Worm (Caenorhabditis elegans) whole organism, L4 larva: ENCODE measurements around the gene F07C3.3.

Source experiments
- F49E8.2 ChIP-seq: sonication (generic microtip); optimal IDR thresholded peaks from 2 replicates; lab custom pipeline; 2016; ENCODE audit warnings: missing compliant biosample characterization, mild to moderate bottlenecking, missing genetic modification characterization, borderline replicate concordance
- Y75B8A.6 ChIP-seq: fragments of 200-800 bp; sonication (Bioruptor generic); IDR thresholded peaks from 2 replicates; pipeline ENCODE4 v1.3.6; 2022; ENCODE audit warnings: missing genetic modification reagents, missing genetic modification characterization, missing compliant biosample characterization
- aha-1 ChIP-seq: fragments of 150-350 bp; peaks from one replicate; lab custom pipeline; 2014; ENCODE audit warnings: missing biosample characterization, missing genetic modification characterization
- ama-1 ChIP-seq: fragments of 150-350 bp; optimal IDR thresholded peaks from 2 replicates; lab custom pipeline; 2014; ENCODE audit warnings: inconsistent platforms, mixed read lengths
- attf-4 ChIP-seq: sonication (generic microtip); optimal IDR thresholded peaks from 3 replicates; lab custom pipeline; 2017; ENCODE audit warnings: missing biosample characterization, missing genetic modification characterization
- ceh-20 ChIP-seq: fragments of 200-800 bp; sonication (Bioruptor generic); IDR thresholded peaks from 2 replicates; pipeline ENCODE4 v1.3.6; 2022; ENCODE audit warnings: missing genetic modification reagents, missing genetic modification characterization, missing compliant biosample characterization
- daf-16 ChIP-seq, 3 experiments: sonication (generic microtip); optimal IDR thresholded peaks; 2 replicates each; lab custom pipeline; 2016 to 2017; ENCODE audit warnings: missing genetic modification characterization in 3 of 3, missing genetic modification reagents in 3 of 3, mild to moderate bottlenecking in 2 of 3, missing compliant biosample characterization in 2 of 3, missing biosample characterization in 1 of 3, moderate library complexity in 1 of 3
- dmd-9 ChIP-seq: fragments of 200-800 bp; sonication (Bioruptor generic); IDR thresholded peaks from 2 replicates; pipeline ENCODE4 v1.3.6; 2022; ENCODE audit warnings: missing genetic modification reagents, missing genetic modification characterization, missing compliant biosample characterization
- duxl-1 ChIP-seq: sonication (generic microtip); optimal IDR thresholded peaks from 2 replicates; lab custom pipeline; 2016; ENCODE audit warnings: mild to moderate bottlenecking, missing genetic modification characterization, moderate library complexity, missing compliant biosample characterization; ENCODE audit not compliant: poor library complexity
- dve-1 ChIP-seq: sonication (generic microtip); optimal IDR thresholded peaks from 2 replicates; lab custom pipeline; 2017; ENCODE audit warnings: antibody characterized with exemption, mild to moderate bottlenecking, missing genetic modification characterization, missing compliant biosample characterization; ENCODE audit not compliant: insufficient read depth
- egl-43 ChIP-seq: fragments of 200-800 bp; sonication (Bioruptor generic); IDR thresholded peaks from 2 replicates; pipeline ENCODE4 v1.3.6; 2022; ENCODE audit warnings: missing genetic modification reagents, missing genetic modification characterization, missing compliant biosample characterization
- hif-1 ChIP-seq, 2 experiments: sonication (generic microtip); optimal IDR thresholded peaks; 2 replicates each; lab custom pipeline; 2016 to 2017; ENCODE audit warnings: missing compliant biosample characterization in 2 of 2, missing genetic modification characterization in 2 of 2, missing genetic modification reagents in 2 of 2, missing genotype in 2 of 2, mild to moderate bottlenecking in 1 of 2
- hlh-11 ChIP-seq: fragments of 200-800 bp; sonication (Bioruptor generic); optimal IDR thresholded peaks from 2 replicates; lab custom pipeline; 2018; ENCODE audit warnings: mild to moderate bottlenecking, missing genetic modification characterization, missing compliant biosample characterization
- hlh-30 ChIP-seq: sonication (generic microtip); optimal IDR thresholded peaks from 2 replicates; lab custom pipeline; 2017; ENCODE audit warnings: antibody characterized with exemption, mild to moderate bottlenecking, missing genetic modification characterization, missing compliant biosample characterization; ENCODE audit not compliant: insufficient read depth
- hmg-1.1 ChIP-seq: fragments of 200-800 bp; sonication (Bioruptor generic); IDR thresholded peaks from 2 replicates; pipeline ENCODE4 v1.3.6; 2022; ENCODE audit warnings: missing genetic modification reagents, missing genetic modification characterization, missing compliant biosample characterization
- lin-15B ChIP-seq: fragments of 150-350 bp; sonication (generic microtip); optimal IDR thresholded peaks from 3 replicates; lab custom pipeline; 2014; ENCODE audit warnings: missing biosample characterization, missing genetic modification characterization
- lsy-2 ChIP-seq, 2 experiments: fragments of 150-350 bp in 1 of 2; sonication (generic microtip) in 1 of 2; optimal IDR thresholded peaks; 2 replicates each; lab custom pipeline; 2014 to 2017; ENCODE audit warnings: missing biosample characterization in 2 of 2, missing genetic modification characterization in 2 of 2
- mdl-1 ChIP-seq, 2 experiments: fragments of 150-350 bp in 1 of 2; sonication (generic microtip) in 1 of 2; optimal IDR thresholded peaks; 2 replicates each; lab custom pipeline; 2014 to 2017; ENCODE audit warnings: missing biosample characterization in 2 of 2, missing genetic modification characterization in 2 of 2
- mxl-3 ChIP-seq: fragments of 200-800 bp; sonication (Bioruptor generic); optimal IDR thresholded peaks from 2 replicates; lab custom pipeline; 2018; ENCODE audit warnings: mild to moderate bottlenecking, missing genetic modification characterization, missing compliant biosample characterization
- nhr-10 ChIP-seq: fragments of 150-350 bp; optimal IDR thresholded peaks from 2 replicates; lab custom pipeline; 2014; ENCODE audit warnings: missing biosample characterization, missing genetic modification characterization
- nhr-11 ChIP-seq: fragments of 150-350 bp; optimal IDR thresholded peaks from 2 replicates; lab custom pipeline; 2014; ENCODE audit warnings: missing biosample characterization, missing genetic modification characterization
- nhr-111 ChIP-seq: fragments of 200-800 bp; sonication (Bioruptor generic); optimal IDR thresholded peaks from 2 replicates; lab custom pipeline; 2018; ENCODE audit warnings: mild to moderate bottlenecking, missing genetic modification characterization, missing compliant biosample characterization
- nhr-28 ChIP-seq: fragments of 150-350 bp; optimal IDR thresholded peaks from 2 replicates; lab custom pipeline; 2014; ENCODE audit warnings: missing biosample characterization, missing genetic modification characterization
- nhr-48 ChIP-seq: sonication (generic microtip); optimal IDR thresholded peaks from 2 replicates; lab custom pipeline; 2016; ENCODE audit warnings: mild to moderate bottlenecking, missing genetic modification characterization, missing compliant biosample characterization
- php-3 ChIP-seq: fragments of 200-800 bp; sonication (Bioruptor generic); IDR thresholded peaks from 2 replicates; pipeline ENCODE4 v1.3.6; 2022; ENCODE audit warnings: missing genetic modification reagents, missing genetic modification characterization, missing compliant biosample characterization
- pqm-1 ChIP-seq: sonication (generic microtip); optimal IDR thresholded peaks from 2 replicates; lab custom pipeline; 2017; ENCODE audit warnings: missing biosample characterization, missing genetic modification characterization
- unc-130 ChIP-seq: sonication (generic microtip); optimal IDR thresholded peaks from 2 replicates; lab custom pipeline; 2016; ENCODE audit warnings: missing genetic modification reagents, missing genetic modification characterization, missing compliant biosample characterization
- unc-62 ChIP-seq, 3 experiments: fragments of 150-350 bp in 1 of 3; sonication (generic microtip); optimal IDR thresholded peaks in 2 of 3; peaks in 1 of 3; 1 replicate in 1 of 3; 2 replicates in 2 of 3; lab custom pipeline; 2014 to 2017; ENCODE audit warnings: missing biosample characterization in 3 of 3, missing genetic modification characterization in 3 of 3, missing genetic modification reagents in 3 of 3, missing genotype in 1 of 3
- ztf-11 ChIP-seq: fragments of 150-350 bp; optimal IDR thresholded peaks from 2 replicates; lab custom pipeline; 2014; ENCODE audit warnings: missing biosample characterization, missing genetic modification characterization
- ztf-7 ChIP-seq: fragments of 150-350 bp; optimal IDR thresholded peaks from 2 replicates; lab custom pipeline; 2014; ENCODE audit warnings: missing biosample characterization, missing genetic modification characterization

F07C3.3 gene

DNA sequence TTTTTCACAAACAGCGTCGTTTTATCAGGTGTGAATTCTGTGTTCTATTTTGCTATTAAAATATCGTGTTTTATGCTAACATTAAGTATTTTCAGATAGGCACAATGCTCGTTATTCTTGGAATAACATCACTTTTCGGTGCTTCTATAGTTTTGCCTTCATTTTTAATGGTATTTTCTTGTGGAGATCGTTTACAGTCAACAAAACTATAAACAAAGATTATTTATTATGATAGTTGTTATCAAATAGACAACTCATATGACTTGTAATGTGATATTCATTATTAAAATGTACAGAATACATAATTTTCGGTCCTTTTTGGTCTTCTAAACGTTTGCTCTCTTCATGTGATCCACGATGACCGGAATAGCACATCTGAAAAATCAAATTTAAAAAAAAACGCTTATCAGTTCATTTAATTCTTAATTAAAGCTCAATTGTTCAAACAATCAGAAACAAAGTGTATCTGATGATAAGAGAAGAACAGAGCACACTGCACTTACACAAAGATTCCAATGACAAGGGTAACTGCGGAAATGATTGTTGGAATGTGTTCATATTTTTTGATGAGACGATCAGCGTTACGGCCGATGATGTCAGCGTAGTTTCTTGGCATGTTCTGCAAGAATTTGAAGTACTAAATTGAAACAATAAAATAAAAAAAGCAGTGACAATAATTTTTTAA, 22.0 kb upstream of the F07C3.3 start, which contains the start of gene F07C3.9:
Gene F07C3.9, minus strand, starts transcription at position 635 of the 685 bp plus-strand sequence.
- TF ChIP-seq egl-43 (GFP tag; lab: Robert Waterston, UW) (no peak), lsy-2 (tag; optimal IDR thresholded peaks at IDR 0.05; lab: Kevin White, UChicago) (peak in 1 of 2 experiments; percentile 26), duxl-1 (no peak), nhr-48 (tag; lab: Kevin White, UChicago) (peak; percentile 41), hlh-11 (peak; percentile 48), dve-1 (tag; lab: Kevin White, UChicago) (peak; percentile 57), nhr-28 (tag; lab: Kevin White, UChicago) (peak; percentile 52), lin-15B (tag; lab: Kevin White, UChicago) (no peak), dmd-9 (no peak), nhr-11 (tag; lab: Kevin White, UChicago) (no peak), daf-16 (GFP tag; optimal IDR thresholded peaks at IDR 0.05; lab: Kevin White, UChicago) (no peak), daf-16 (tag; optimal IDR thresholded peaks at IDR 0.05; lab: Kevin White, UChicago) (peak; percentile 91), ztf-11 (tag; lab: Kevin White, UChicago) (no peak), nhr-111 (no peak), pqm-1 (tag; lab: Kevin White, UChicago) (peak; percentile 82), unc-130 (GFP tag; lab: Kevin White, UChicago) (no peak), hif-1 (tag; optimal IDR thresholded peaks at IDR 0.05; lab: Kevin White, UChicago) (peak in 1 of 2 experiments; percentile 16), php-3 (GFP tag; lab: Robert Waterston, UW) (peak; percentile 81), ztf-7 (peak; percentile 6)
- TF ChIP-seq, all 104 proteins: peak for 10

ce11 chrV:9249932-9250331, 17.7 kb upstream of the F07C3.3 start, which contains the start of gene ptd-2:
Gene ptd-2 (plus strand): TSS chrV:9250232.
- no peak for TF ChIP-seq hlh-11
- no peak for TF ChIP-seq F49E8.2

DNA sequence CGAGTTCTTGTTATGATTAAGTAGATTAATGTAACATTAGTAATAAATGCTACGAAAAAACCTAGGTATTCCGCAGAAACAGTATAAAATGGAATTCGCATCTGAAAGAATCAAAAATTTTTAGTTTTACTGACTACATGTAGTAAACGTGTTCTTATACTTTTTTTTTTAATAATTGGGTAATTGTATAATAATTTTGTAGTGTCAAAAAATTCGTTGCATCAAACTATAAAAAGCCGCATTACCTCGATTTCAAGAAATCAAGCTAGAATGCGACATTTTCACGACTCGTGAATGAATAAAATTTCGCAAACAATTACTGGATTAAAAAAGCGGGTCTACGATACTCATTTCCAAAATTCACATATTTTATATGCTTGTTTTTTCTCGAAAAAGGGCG, 17.0 kb upstream of the F07C3.3 start, which contains the start of gene str-94:
Gene str-94, minus strand, starts transcription at position 101 of the 400 bp plus-strand sequence.
- TF ChIP-seq duxl-1: no peak
- peak; percentile 39 for TF ChIP-seq aha-1 (tag; lab: Kevin White, UChicago)

DNA sequence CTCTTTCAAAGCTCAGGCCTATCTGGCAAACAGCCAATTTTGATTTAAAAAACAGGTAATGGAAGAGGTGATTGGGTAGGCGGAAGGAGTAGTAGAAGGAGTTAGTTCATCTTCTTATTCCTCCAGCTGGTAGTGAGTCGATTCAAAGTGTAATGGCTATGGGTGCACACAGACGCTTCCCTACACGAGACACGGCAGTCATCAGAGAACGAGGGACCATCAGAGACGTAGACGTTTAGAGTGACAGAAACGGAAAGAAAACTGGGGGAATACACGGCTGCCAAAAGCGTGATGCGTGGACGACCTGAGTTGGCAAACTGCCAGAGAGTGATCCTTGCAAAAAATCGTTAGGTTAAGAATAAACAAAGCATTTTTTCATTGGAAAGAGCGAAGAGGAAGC, 15.2 kb upstream of the F07C3.3 start:
- TF ChIP-seq mdl-1 (tag; optimal IDR thresholded peaks at IDR 0.05; lab: Kevin White, UChicago) (peak in 1 of 2 experiments; percentile 25), aha-1 (tag; lab: Kevin White, UChicago) (peak; percentile 11), hmg-1.1 (peak; percentile 47; the same call in 1 of the 2 replicates), hlh-11 (peak; percentile 52), nhr-10 (tag; lab: Kevin White, UChicago) (no peak), unc-62 (GFP tag; optimal IDR thresholded peaks at IDR 0.05 in 1 of 2; lab: Kevin White, UChicago) (peak in 1 of 2 experiments; percentile 83), unc-62 (tag; optimal IDR thresholded peaks at IDR 0.05; lab: Kevin White, UChicago) (no peak), F49E8.2 (no peak), attf-4 (tag; lab: Kevin White, UChicago) (no peak), ztf-7 (no peak), lsy-2 (tag; optimal IDR thresholded peaks at IDR 0.05; lab: Kevin White, UChicago) (peak in 1 of 2 experiments; percentile 28), ceh-20 (GFP tag; lab: Robert Waterston, UW) (0 out of 2 replicates have a peak, but pooled peaks have one; percentile 19), hlh-30 (peak; percentile 52)

ce11 chrV:9246260-9246659, 14.1 kb upstream of the F07C3.3 start, which contains the start of gene aat-2:
Gene aat-2 (minus strand): TSS chrV:9246360.
- TF ChIP-seq mxl-3 (GFP tag; lab: Kevin White, UChicago): no peak
- TF ChIP-seq ama-1 (lab: Kevin White, UChicago): no peak
- TF ChIP-seq unc-62 (GFP tag; optimal IDR thresholded peaks at IDR 0.05 in 1 of 2; lab: Kevin White, UChicago): peak in 1 of 2 experiments; percentile 30
- no peak for TF ChIP-seq unc-62 (tag; optimal IDR thresholded peaks at IDR 0.05; lab: Kevin White, UChicago)
- TF ChIP-seq Y75B8A.6 (GFP tag; lab: Robert Waterston, UW): no peak
